Worm (Caenorhabditis elegans) whole organism, L3 larva: ENCODE measurements around the gene msp-53.

Source experiments
- ama-1 ChIP-seq: fragments of 150-350 bp; optimal IDR thresholded peaks from 2 replicates; lab custom pipeline; 2018
- pqm-1 ChIP-seq: fragments of 150-350 bp; optimal IDR thresholded peaks from 2 replicates; lab custom pipeline; 2017; ENCODE audit warnings: missing biosample characterization, missing genetic modification characterization, inconsistent platforms
- unc-62 ChIP-seq: fragments of 150-350 bp; sonication (generic microtip); optimal IDR thresholded peaks from 4 replicates; lab custom pipeline; 2014; ENCODE audit warnings: missing biosample characterization, missing genetic modification reagents, missing genetic modification characterization

DNA sequence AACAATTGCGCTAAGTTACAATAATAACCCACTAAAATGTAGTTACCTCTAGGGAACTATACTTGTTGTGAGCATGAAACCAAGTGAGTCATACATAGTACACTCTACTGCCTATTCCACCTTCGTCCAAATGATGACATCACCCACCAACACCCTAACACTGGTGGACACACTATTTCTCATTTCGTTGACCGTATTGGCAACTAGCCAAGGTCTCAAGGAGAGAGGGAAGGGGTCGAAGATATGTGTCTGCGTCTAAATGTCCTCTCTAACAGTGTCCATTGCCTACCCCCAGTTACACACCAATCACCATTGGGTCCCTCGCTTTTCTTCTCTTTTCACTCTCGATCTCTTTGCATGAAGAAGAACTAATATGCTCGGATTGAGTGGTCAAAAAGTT lies 13.1 kb upstream of the msp-53 start:
- TF ChIP-seq pqm-1 (tag; lab: Kevin White, UChicago) (no peak), ama-1 (lab: Kevin White, UChicago) (no peak), unc-62 (GFP tag; lab: Kevin White, UChicago) (no peak)
